Worm (Caenorhabditis elegans): ENCODE data around the gene pars-1.

The pars-1 gene

DNA sequence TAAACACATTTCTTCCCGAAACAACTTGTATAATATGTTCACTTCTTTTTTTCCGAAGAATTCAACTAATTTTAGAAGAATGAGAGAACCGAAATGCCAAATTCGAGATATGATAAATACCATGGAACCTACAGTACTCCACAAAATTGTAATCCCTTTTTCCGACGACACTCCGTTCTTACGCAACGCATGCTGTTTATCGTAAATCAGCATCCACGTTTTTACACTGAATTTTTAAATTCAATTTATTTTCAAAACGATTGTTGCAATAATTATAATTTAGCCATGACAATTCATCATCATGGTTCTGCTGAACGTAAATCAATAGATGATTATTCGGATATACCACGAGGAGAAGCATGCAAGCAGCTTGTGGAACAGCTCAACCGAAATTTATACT is 42.4 kb downstream of the pars-1 start, which contains the start of gene B0361.3:
B0361.3 (plus strand) TSS at position 284 of the 400 bp plus-strand sequence.
- TF ChIP-seq klf-2 (GFP tag; conservative IDR thresholded peaks at IDR 0.05) (no peak), ztf-29 (GFP tag; IDR thresholded peaks at IDR 0.05) (no peak), cog-1 (tag; optimal IDR thresholded peaks at IDR 0.05) (no peak), med-1 (GFP tag; optimal IDR thresholded peaks at IDR 0.05; ENCODE audit: insufficient read depth) (no peak), ztf-23 (GFP tag; IDR thresholded peaks at IDR 0.05) (no peak), ref-1 (GFP tag; conservative IDR thresholded peaks at IDR 0.05) (no peak), tab-1 (GFP tag; IDR thresholded peaks at IDR 0.05) (no peak), flt-1 (GFP tag; IDR thresholded peaks at IDR 0.05) (no peak), T22C8.4 (GFP tag; IDR thresholded peaks at IDR 0.05) (no peak)

DNA sequence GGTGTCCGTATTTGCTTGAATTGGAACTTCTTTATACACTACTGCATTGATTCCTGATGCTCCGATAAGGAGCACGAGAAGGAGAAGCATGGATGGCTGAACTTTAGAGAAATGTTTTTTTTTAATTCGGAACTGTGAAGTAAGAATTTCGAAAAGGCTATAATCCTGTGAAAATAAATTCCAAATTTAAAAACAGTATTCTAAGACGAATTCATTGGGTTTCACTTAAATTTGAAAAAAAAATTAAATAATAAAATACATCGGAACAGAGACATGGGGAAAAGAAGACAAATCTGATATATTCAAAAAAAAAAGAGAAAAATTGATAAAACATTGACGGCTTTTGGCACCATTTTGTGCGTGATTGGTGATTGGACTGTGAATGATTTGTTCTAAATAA is 47.0 kb downstream of the pars-1 start, which contains the start of gene pho-5:
pho-5 (minus strand) TSS at position 101 of the 400 bp plus-strand sequence.
- no peak for TF ChIP-seq klf-2 (GFP tag; conservative IDR thresholded peaks at IDR 0.05)
- TF ChIP-seq cog-1 (tag; optimal IDR thresholded peaks at IDR 0.05) = no peak
- TF ChIP-seq tab-1 (GFP tag; IDR thresholded peaks at IDR 0.05) = no peak

DNA sequence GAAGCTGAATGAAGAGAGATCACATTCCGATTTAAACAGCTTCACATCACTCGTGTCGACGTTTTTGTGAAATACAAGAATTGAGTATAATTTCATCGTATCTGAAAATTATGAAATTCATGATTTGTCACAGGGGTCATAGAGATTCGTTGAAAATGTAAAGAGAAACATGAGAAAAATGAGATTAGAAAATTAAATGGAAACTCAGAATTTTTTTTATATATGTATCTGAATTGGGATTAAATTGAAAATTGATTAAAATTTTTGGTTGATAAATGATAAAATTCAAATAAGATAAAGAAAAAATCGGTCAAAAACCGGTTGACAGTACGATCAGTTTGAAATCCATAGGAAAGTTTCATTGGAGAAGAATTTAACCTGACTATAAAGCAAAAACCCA is 48.7 kb downstream of the pars-1 start, which contains the start of gene ykt-6:
ykt-6 (minus strand) TSS at position 101 of the 400 bp plus-strand sequence.
- no peak for TF ChIP-seq ref-1 (GFP tag; conservative IDR thresholded peaks at IDR 0.05)
- TF ChIP-seq tab-1 (GFP tag; IDR thresholded peaks at IDR 0.05) = no peak
- no peak for TF ChIP-seq med-1 (GFP tag; optimal IDR thresholded peaks at IDR 0.05; ENCODE audit: insufficient read depth)
- no peak for TF ChIP-seq T22C8.4 (GFP tag; IDR thresholded peaks at IDR 0.05)
- TF ChIP-seq flt-1 (GFP tag; IDR thresholded peaks at IDR 0.05) = no peak
- no peak for TF ChIP-seq klf-2 (GFP tag; conservative IDR thresholded peaks at IDR 0.05)
- no peak for TF ChIP-seq cog-1 (tag; optimal IDR thresholded peaks at IDR 0.05)
- no peak for TF ChIP-seq ztf-29 (GFP tag; IDR thresholded peaks at IDR 0.05)
- TF ChIP-seq ztf-23 (GFP tag; IDR thresholded peaks at IDR 0.05) = no peak

DNA sequence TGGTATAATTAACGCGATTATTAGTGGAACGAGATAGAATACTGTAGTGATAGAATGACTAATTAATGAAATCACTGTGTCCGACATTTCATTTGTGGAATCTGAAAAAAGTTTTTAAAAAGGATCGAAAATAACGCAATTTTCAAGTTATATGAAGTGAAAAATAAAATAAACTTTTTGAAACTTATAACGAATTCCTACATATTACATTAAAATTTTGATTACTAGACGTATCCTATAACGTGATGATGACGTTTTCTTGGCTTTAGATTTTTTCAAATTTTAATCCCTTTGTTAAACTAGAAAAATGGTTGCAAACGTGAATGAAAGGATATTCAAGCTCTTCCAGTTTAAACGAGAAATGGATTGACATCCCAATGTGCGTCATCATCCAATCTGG is 51.6 kb downstream of the pars-1 start, which contains the start of gene algn-11:
algn-11 (minus strand) TSS at position 101 of the 400 bp plus-strand sequence.
- TF ChIP-seq T22C8.4 (GFP tag; IDR thresholded peaks at IDR 0.05) (no peak), flt-1 (GFP tag; IDR thresholded peaks at IDR 0.05) (no peak), ztf-29 (GFP tag; IDR thresholded peaks at IDR 0.05) (no peak), med-1 (GFP tag; optimal IDR thresholded peaks at IDR 0.05; ENCODE audit: insufficient read depth) (no peak), ztf-23 (GFP tag; IDR thresholded peaks at IDR 0.05) (no peak)
